Fruit fly (Drosophila melanogaster) whole organism, embryonic: ENCODE data around the gene ebd2.

Experiments used
- Atf-2 ChIP-seq: fragments of 200-800 bp; sonication (Bioruptor generic); optimal IDR thresholded peaks from 2 replicates; lab custom pipeline; 2016; ENCODE audit warnings: missing biosample characterization, missing genetic modification characterization
- CG10321 ChIP-seq: fragments of 200-800 bp; sonication (Bioruptor generic); IDR thresholded peaks from 2 replicates; pipeline ENCODE4 v1.3.6; 2022; ENCODE audit warnings: missing biosample characterization, missing genetic modification characterization
- CG12219 ChIP-seq: fragments of 200-800 bp; sonication (Bioruptor generic); optimal IDR thresholded peaks from 3 replicates; lab custom pipeline; 2018; ENCODE audit warnings: missing biosample characterization, mild to moderate bottlenecking, missing genetic modification characterization
- CG12299 ChIP-seq: fragments of 200-800 bp; sonication (Bioruptor generic); optimal IDR thresholded peaks from 2 replicates; lab custom pipeline; 2018; ENCODE audit warnings: missing biosample characterization, mild to moderate bottlenecking, missing genetic modification characterization
- CG13287 ChIP-seq: fragments of 200-800 bp; sonication (Bioruptor generic); IDR thresholded peaks from 2 replicates; pipeline ENCODE4 v1.3.6; 2022; ENCODE audit warnings: missing biosample characterization, missing genetic modification characterization; ENCODE audit not compliant: partially characterized antibody
- CG14965 ChIP-seq: fragments of 200-800 bp; sonication (Bioruptor generic); optimal IDR thresholded peaks from 2 replicates; lab custom pipeline; 2016; ENCODE audit warnings: missing biosample characterization, missing genetic modification characterization, borderline replicate concordance
- CG15479 ChIP-seq: fragments of 200-800 bp; sonication (Bioruptor generic); optimal IDR thresholded peaks from 3 replicates; lab custom pipeline; 2019; ENCODE audit warnings: missing biosample characterization, mild to moderate bottlenecking, missing genetic modification characterization, moderate library complexity
- CG16863 ChIP-seq: fragments of 200-800 bp; sonication (Bioruptor generic); optimal IDR thresholded peaks from 3 replicates; lab custom pipeline; 2016; ENCODE audit warnings: missing biosample characterization, missing genetic modification characterization
- CG2712 ChIP-seq: fragments of 200-800 bp; optimal IDR thresholded peaks from 3 replicates; lab custom pipeline; 2019; ENCODE audit warnings: missing biosample characterization, mild to moderate bottlenecking, missing genetic modification characterization, moderate library complexity
- CG32767 ChIP-seq: fragments of 200-800 bp; sonication (Bioruptor generic); IDR thresholded peaks from 2 replicates; pipeline ENCODE4 v1.3.6; 2022; ENCODE audit warnings: missing biosample characterization, missing genetic modification characterization
- CG32772 ChIP-seq: fragments of 200-800 bp; sonication (Bioruptor generic); IDR thresholded peaks from 2 replicates; pipeline ENCODE4 v1.3.6; 2022; ENCODE audit warnings: missing biosample characterization, missing genetic modification characterization
- CG34376 ChIP-seq: fragments of 200-800 bp; sonication (Bioruptor generic); optimal IDR thresholded peaks from 2 replicates; lab custom pipeline; 2018; ENCODE audit warnings: missing biosample characterization, mild to moderate bottlenecking, missing genetic modification characterization
- CG4360 ChIP-seq: fragments of 200-800 bp; sonication (Bioruptor generic); IDR thresholded peaks from 2 replicates; pipeline ENCODE4 v1.3.6; 2022; ENCODE audit warnings: missing biosample characterization, missing genetic modification characterization
- CG4854 ChIP-seq: fragments of 200-800 bp; sonication (Bioruptor generic); optimal IDR thresholded peaks from 2 replicates; lab custom pipeline; 2016; ENCODE audit warnings: missing biosample characterization, missing genetic modification characterization, inconsistent platforms
- CG5180 ChIP-seq: fragments of 200-800 bp; sonication (Bioruptor generic); optimal IDR thresholded peaks from 3 replicates; lab custom pipeline; 2017; ENCODE audit warnings: missing biosample characterization, missing genetic modification characterization, mild to moderate bottlenecking, moderate library complexity, missing genetic modification reagents
- CG6654 ChIP-seq: fragments of 200-800 bp; sonication (Bioruptor generic); optimal IDR thresholded peaks from 2 replicates; lab custom pipeline; 2017; ENCODE audit warnings: missing biosample characterization, mild to moderate bottlenecking, missing genetic modification characterization
- CG8359 ChIP-seq: fragments of 200-800 bp; sonication (Bioruptor generic); optimal IDR thresholded peaks from 2 replicates; lab custom pipeline; 2017; ENCODE audit warnings: missing biosample characterization, mild to moderate bottlenecking, missing genetic modification characterization, borderline replicate concordance
- Chrac-16 ChIP-seq: fragments of 200-800 bp; sonication (Bioruptor generic); optimal IDR thresholded peaks from 3 replicates; lab custom pipeline; 2016; ENCODE audit warnings: missing biosample characterization, missing genetic modification characterization
- D19A ChIP-seq: fragments of 200-800 bp; optimal IDR thresholded peaks from 3 replicates; lab custom pipeline; 2019; ENCODE audit warnings: missing biosample characterization, mild to moderate bottlenecking, missing genetic modification characterization, moderate library complexity
- Dll ChIP-seq: fragments of 200-800 bp; sonication (Bioruptor generic); IDR thresholded peaks from 4 replicates; pipeline ENCODE4 v1.3.6; 2022; ENCODE audit warnings: missing biosample characterization, missing genetic modification characterization; ENCODE audit not compliant: partially characterized antibody
- Ets97D ChIP-seq: fragments of 200-800 bp; sonication (Bioruptor generic); optimal IDR thresholded peaks from 3 replicates; lab custom pipeline; 2016; ENCODE audit warnings: missing biosample characterization, missing genetic modification characterization
- Fer1 ChIP-seq: fragments of 200-800 bp; sonication (Bioruptor generic); optimal IDR thresholded peaks from 2 replicates; lab custom pipeline; 2017; ENCODE audit warnings: missing biosample characterization, mild to moderate bottlenecking, missing genetic modification characterization
- HHEX ChIP-seq: fragments of 200-800 bp; sonication (Bioruptor generic); optimal IDR thresholded peaks from 3 replicates; lab custom pipeline; 2017; ENCODE audit warnings: missing biosample characterization, mild to moderate bottlenecking, missing genetic modification characterization, missing genetic modification reagents
- Hmx ChIP-seq: fragments of 200-800 bp; sonication (Bioruptor generic); optimal IDR thresholded peaks from 2 replicates; lab custom pipeline; 2016; ENCODE audit warnings: missing biosample characterization, missing genetic modification characterization
- NK7.1 ChIP-seq: fragments of 200-800 bp; sonication (Bioruptor generic); optimal IDR thresholded peaks from 3 replicates; lab custom pipeline; 2016; ENCODE audit warnings: missing biosample characterization, missing genetic modification characterization
- Six4 ChIP-seq: fragments of 200-800 bp; sonication (Bioruptor generic); optimal IDR thresholded peaks from 2 replicates; lab custom pipeline; 2016; ENCODE audit warnings: missing biosample characterization, missing genetic modification characterization
- amos ChIP-seq: fragments of 200-800 bp; sonication (Bioruptor generic); IDR thresholded peaks from 2 replicates; pipeline ENCODE4 v1.3.6; 2022; ENCODE audit warnings: missing biosample characterization, missing genetic modification characterization; ENCODE audit not compliant: partially characterized antibody
- dpn ChIP-seq, 2 experiments: fragments of 200-800 bp; sonication (Bioruptor generic); optimal IDR thresholded peaks; 3 replicates each; lab custom pipeline; 2016; ENCODE audit warnings: missing biosample characterization in 2 of 2, missing genetic modification characterization in 2 of 2
- ems ChIP-seq: fragments of 200-800 bp; sonication (Bioruptor generic); optimal IDR thresholded peaks from 3 replicates; lab custom pipeline; 2016; ENCODE audit warnings: missing biosample characterization, missing genetic modification characterization
- gfzf ChIP-seq: fragments of 200-800 bp; sonication (Bioruptor generic); optimal IDR thresholded peaks from 2 replicates; lab custom pipeline; 2016; ENCODE audit warnings: missing biosample characterization, mild to moderate bottlenecking, missing genetic modification characterization, moderate library complexity
- h ChIP-seq: fragments of >200 bp; optimal IDR thresholded peaks from 2 replicates; lab custom pipeline; 2017
- ham ChIP-seq: fragments of 200-800 bp; sonication (Bioruptor generic); IDR thresholded peaks from 2 replicates; pipeline ENCODE4 v1.3.6; 2022; ENCODE audit warnings: missing biosample characterization, missing genetic modification characterization
- hb ChIP-seq: fragments of 200-800 bp; sonication (Bioruptor generic); IDR thresholded peaks from 3 replicates; pipeline ENCODE4 v1.3.6; 2022; ENCODE audit warnings: missing biosample characterization, missing genetic modification characterization; ENCODE audit not compliant: partially characterized antibody
- hbn ChIP-seq: fragments of 200-800 bp; sonication (Bioruptor generic); IDR thresholded peaks from 2 replicates; pipeline ENCODE4 v1.3.6; 2022; ENCODE audit warnings: missing biosample characterization, missing genetic modification characterization; ENCODE audit not compliant: partially characterized antibody
- hkb ChIP-seq, 2 experiments: fragments of 200-800 bp in 1 of 2; fragments of >200 bp in 1 of 2; sonication (Bioruptor generic) in 1 of 2; IDR thresholded peaks in 1 of 2; optimal IDR thresholded peaks in 1 of 2; 2 replicates each; pipeline versions ENCODE4 v1.3.6 to Lab custom; 2017 to 2022; ENCODE audit warnings: missing biosample characterization in 1 of 2, missing genetic modification characterization in 1 of 2
- jigr1 ChIP-seq: fragments of 200-800 bp; sonication (Bioruptor generic); IDR thresholded peaks from 3 replicates; pipeline ENCODE4 v1.3.6; 2022; ENCODE audit warnings: missing biosample characterization, missing genetic modification characterization
- maf-S ChIP-seq: fragments of 200-800 bp; sonication (Bioruptor generic); optimal IDR thresholded peaks from 2 replicates; lab custom pipeline; 2016; ENCODE audit warnings: missing biosample characterization, missing genetic modification characterization
- nerfin-1 ChIP-seq: fragments of 200-800 bp; sonication (Bioruptor generic); optimal IDR thresholded peaks from 3 replicates; lab custom pipeline; 2019; ENCODE audit warnings: missing biosample characterization, mild to moderate bottlenecking, missing genetic modification characterization, moderate library complexity
- nom ChIP-seq: fragments of 200-800 bp; sonication (Bioruptor generic); optimal IDR thresholded peaks from 2 replicates; lab custom pipeline; 2017; ENCODE audit warnings: missing biosample characterization, missing genetic modification characterization, mild to moderate bottlenecking, moderate library complexity, missing genetic modification reagents
- ranshi ChIP-seq: fragments of 200-800 bp; sonication (Bioruptor generic); IDR thresholded peaks from 2 replicates; pipeline ENCODE4 v1.3.6; 2022; ENCODE audit warnings: missing biosample characterization, missing genetic modification characterization
- ro ChIP-seq: fragments of 200-800 bp; sonication (Bioruptor generic); IDR thresholded peaks from 2 replicates; pipeline ENCODE4 v1.3.6; 2022; ENCODE audit warnings: missing biosample characterization, missing genetic modification characterization
- run ChIP-seq: fragments of 200-800 bp; sonication (Bioruptor generic); optimal IDR thresholded peaks from 3 replicates; lab custom pipeline; 2018; ENCODE audit warnings: missing biosample characterization, mild to moderate bottlenecking, missing genetic modification characterization
- salm ChIP-seq: fragments of 200-800 bp; sonication (Bioruptor generic); optimal IDR thresholded peaks from 2 replicates; lab custom pipeline; 2018; ENCODE audit warnings: missing biosample characterization, mild to moderate bottlenecking, missing genetic modification characterization
- tgo ChIP-seq: fragments of 200-800 bp; sonication (Bioruptor generic); IDR thresholded peaks from 3 replicates; pipeline ENCODE4 v1.3.6; 2022; ENCODE audit warnings: missing biosample characterization, missing genetic modification characterization
- tup ChIP-seq: fragments of 200-800 bp; sonication (Bioruptor generic); optimal IDR thresholded peaks from 2 replicates; lab custom pipeline; 2016; ENCODE audit warnings: missing biosample characterization, mild to moderate bottlenecking, missing genetic modification characterization, moderate library complexity
- unc-4 ChIP-seq: fragments of 200-800 bp; sonication (Bioruptor generic); IDR thresholded peaks from 2 replicates; pipeline ENCODE4 v1.3.6; 2022; ENCODE audit warnings: missing biosample characterization, missing genetic modification characterization; ENCODE audit not compliant: partially characterized antibody
- vfl ChIP-seq: fragments of 200-800 bp; sonication (Bioruptor generic); optimal IDR thresholded peaks from 2 replicates; lab custom pipeline; 2016; ENCODE audit warnings: missing biosample characterization, missing genetic modification characterization
- wor ChIP-seq: fragments of 200-800 bp; sonication (Bioruptor generic); IDR thresholded peaks from 2 replicates; pipeline ENCODE4 v1.3.6; 2022; ENCODE audit warnings: missing biosample characterization, missing genetic modification characterization
- yki ChIP-seq: fragments of >200 bp; optimal IDR thresholded peaks from 3 replicates; lab custom pipeline; 2018
- zen ChIP-seq: fragments of 200-800 bp; sonication (Bioruptor generic); optimal IDR thresholded peaks from 3 replicates; lab custom pipeline; 2018; ENCODE audit warnings: missing biosample characterization, mild to moderate bottlenecking, missing genetic modification characterization, moderate library complexity

Gene ebd2

DNA sequence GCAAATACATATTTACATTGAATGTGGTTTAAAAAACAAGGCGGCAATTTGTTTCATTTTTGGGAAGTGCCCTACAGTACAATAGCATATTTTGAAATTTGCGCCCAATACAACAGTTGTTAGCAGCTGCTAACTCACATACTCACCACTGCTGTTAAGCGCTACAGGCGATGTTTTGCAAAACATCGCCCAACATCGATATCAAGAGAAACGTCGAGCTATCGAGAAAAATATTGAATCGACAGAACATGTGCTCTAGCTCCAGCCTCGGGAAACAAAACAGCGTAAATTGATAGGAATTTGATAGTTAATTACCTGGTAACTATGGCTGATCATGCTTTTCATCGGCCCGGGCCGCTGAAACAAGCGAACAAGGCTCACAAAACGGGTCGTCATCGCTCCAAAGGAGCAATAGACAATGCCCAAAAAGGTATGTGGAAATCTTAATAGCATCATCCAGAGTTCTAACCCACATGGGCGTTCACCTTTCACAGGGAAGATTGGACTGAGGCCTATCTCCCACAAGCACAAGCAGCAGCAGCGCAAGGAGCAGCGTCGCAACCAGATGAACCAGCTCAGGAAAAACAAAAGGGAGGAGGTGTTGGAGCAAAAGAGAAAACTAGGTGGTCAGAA, 14.0 kb downstream of the ebd2 start, which contains the start of gene Tsr1 (continued):
- no peak for TF ChIP-seq CG10321 (GFP tag; lab: Robert Waterston, UW)
- no peak for TF ChIP-seq ems (GFP tag; lab: Kevin White, UChicago)
- no peak for TF ChIP-seq CG4854 (GFP tag; lab: Kevin White, UChicago)
- TF ChIP-seq CG16863 (GFP tag; lab: Kevin White, UChicago), result no peak
- TF ChIP-seq CG34376 (GFP tag; lab: Kevin White, UChicago), result no peak
- peak; percentile 94 for TF ChIP-seq CG13287 (GFP tag; lab: Robert Waterston, UW)
- TF ChIP-seq CG32772 (GFP tag; lab: Robert Waterston, UW), result no peak
- TF ChIP-seq CG14965, result no peak
- no peak for TF ChIP-seq yki (lab: Kevin White, UChicago)
- no peak for TF ChIP-seq ro (GFP tag; lab: Robert Waterston, UW)
- peak; percentile 93 for TF ChIP-seq amos (GFP tag; lab: Robert Waterston, UW)
- no peak for TF ChIP-seq tgo (GFP tag; lab: Robert Waterston, UW)
- TF ChIP-seq D19A (tag; lab: Kevin White, UChicago), result no peak
- peak; percentile 55; the same call in 1 of the 3 replicates for TF ChIP-seq hb (GFP tag; lab: Robert Waterston, UW)
- TF ChIP-seq jigr1 (GFP tag; lab: Robert Waterston, UW), result no peak
- no peak for TF ChIP-seq NK7.1 (GFP tag; lab: Kevin White, UChicago)
- TF ChIP-seq salm (tag; lab: Kevin White, UChicago), result no peak
- no peak for TF ChIP-seq CG12299
- TF ChIP-seq CG15479 (GFP tag; lab: Kevin White, UChicago), result no peak
- TF ChIP-seq CG32767 (GFP tag; lab: Robert Waterston, UW), result no peak
- TF ChIP-seq tup (GFP tag; lab: Kevin White, UChicago), result no peak
- TF ChIP-seq Six4 (GFP tag; lab: Kevin White, UChicago), result no peak
- TF ChIP-seq nom (GFP tag; lab: Kevin White, UChicago), result no peak
- no peak for TF ChIP-seq Ets97D (GFP tag; lab: Kevin White, UChicago)
- no peak for TF ChIP-seq vfl
- TF ChIP-seq CG8359 (GFP tag; lab: Kevin White, UChicago), result no peak
- no peak for TF ChIP-seq maf-S
- no peak for TF ChIP-seq nerfin-1 (tag; lab: Kevin White, UChicago)
- peak; percentile 88 for TF ChIP-seq Dll (GFP tag; lab: Robert Waterston, UW)
- TF ChIP-seq CG12219, result no peak
- no peak for TF ChIP-seq run (tag; lab: Kevin White, UChicago)
- TF ChIP-seq unc-4 (GFP tag; lab: Robert Waterston, UW), result peak; percentile 90
- no peak for TF ChIP-seq ranshi
- no peak for TF ChIP-seq Fer1 (GFP tag; lab: Kevin White, UChicago)
- no peak for TF ChIP-seq Hmx (GFP tag; lab: Kevin White, UChicago)
- TF ChIP-seq gfzf (GFP tag; lab: Kevin White, UChicago), result peak; percentile 19
- no peak for TF ChIP-seq CG5180 (GFP tag; lab: Kevin White, UChicago)
- no peak for TF ChIP-seq zen (tag; lab: Kevin White, UChicago)
- no peak for TF ChIP-seq wor (GFP tag; lab: Robert Waterston, UW)
- no peak for TF ChIP-seq dpn (GFP tag; optimal IDR thresholded peaks at IDR 0.05; lab: Kevin White, UChicago)
- no peak for TF ChIP-seq Atf-2 (GFP tag; lab: Kevin White, UChicago)
- peak; percentile 83 for TF ChIP-seq hbn (GFP tag; lab: Robert Waterston, UW)
- no peak for TF ChIP-seq h (lab: Kevin White, UChicago)
- no peak for TF ChIP-seq HHEX (GFP tag; lab: Kevin White, UChicago)
- no peak for TF ChIP-seq ham (GFP tag; lab: Robert Waterston, UW)
- no peak for TF ChIP-seq CG4360 (GFP tag; lab: Robert Waterston, UW)
- no peak for TF ChIP-seq hkb (optimal IDR thresholded peaks at IDR 0.05; lab: Kevin White, UChicago)
- no peak for TF ChIP-seq hkb (GFP tag; IDR thresholded peaks at IDR 0.05; lab: Robert Waterston, UW)
- no peak for TF ChIP-seq Chrac-16
- TF ChIP-seq CG2712 (tag; lab: Kevin White, UChicago), result peak; percentile 59
- no peak for TF ChIP-seq CG6654 (GFP tag; lab: Kevin White, UChicago)
